Worm (Caenorhabditis elegans) whole organism, L1 larva: ENCODE measurements around the gene R03G8.1.

Experiments used
- F16B12.6 ChIP-seq: fragments of 150-350 bp; optimal IDR thresholded peaks from 2 replicates; lab custom pipeline; 2014; ENCODE audit warnings: missing biosample characterization, missing genetic modification characterization
- Y116A8C.19 ChIP-seq: sonication (generic microtip); optimal IDR thresholded peaks from 2 replicates; lab custom pipeline; 2016; ENCODE audit warnings: missing compliant biosample characterization, missing genetic modification characterization, borderline replicate concordance
- alr-1 ChIP-seq: fragments of 200-800 bp; sonication (Bioruptor generic); optimal IDR thresholded peaks from 2 replicates; lab custom pipeline; 2018; ENCODE audit warnings: borderline replicate concordance, mild to moderate bottlenecking, missing genetic modification characterization, missing compliant biosample characterization
- ama-1 ChIP-seq: fragments of 150-350 bp; optimal IDR thresholded peaks from 2 replicates; lab custom pipeline; 2014
- blmp-1 ChIP-seq: fragments of 150-350 bp; optimal IDR thresholded peaks from 2 replicates; lab custom pipeline; 2014; ENCODE audit warnings: missing biosample characterization, missing genetic modification characterization
- ceh-63 ChIP-seq: fragments of 200-800 bp; sonication (Bioruptor generic); optimal IDR thresholded peaks from 2 replicates; lab custom pipeline; 2018; ENCODE audit warnings: mild to moderate bottlenecking, missing genetic modification characterization, missing compliant biosample characterization
- ces-1 ChIP-seq: fragments of 150-350 bp; optimal IDR thresholded peaks from 2 replicates; lab custom pipeline; 2014; ENCODE audit warnings: missing biosample characterization, missing genetic modification reagents, missing genetic modification characterization
- dpl-1 ChIP-seq, 3 experiments: fragments of 150-350 bp in 2 of 3; sonication (generic microtip) in 1 of 3; optimal IDR thresholded peaks; 2 replicates each; lab custom pipeline; 2014 to 2017; ENCODE audit warnings: missing biosample characterization in 3 of 3, missing genetic modification characterization in 3 of 3, missing genetic modification reagents in 3 of 3
- dsc-1 ChIP-seq: sonication (generic microtip); optimal IDR thresholded peaks from 2 replicates; lab custom pipeline; 2016; ENCODE audit warnings: mild to moderate bottlenecking, missing genetic modification characterization, missing compliant biosample characterization
- efl-1 ChIP-seq, 4 experiments: fragments of 150-350 bp; optimal IDR thresholded peaks in 3 of 4; peaks in 1 of 4; 1 replicate in 1 of 4; 2 replicates in 3 of 4; lab custom pipeline; 2014; ENCODE audit warnings: missing biosample characterization in 2 of 4, missing genetic modification characterization in 2 of 4, missing genetic modification reagents in 2 of 4
- efl-3 ChIP-seq: fragments of 200-800 bp; sonication (Bioruptor generic); optimal IDR thresholded peaks from 2 replicates; lab custom pipeline; 2018; ENCODE audit warnings: mild to moderate bottlenecking, missing genetic modification characterization, missing compliant biosample characterization
- egl-13 ChIP-seq: sonication (generic microtip); optimal IDR thresholded peaks from 2 replicates; lab custom pipeline; 2016; ENCODE audit warnings: missing genotype, missing genetic modification reagents, missing genetic modification characterization, missing compliant biosample characterization
- elt-2 ChIP-seq: sonication (generic microtip); optimal IDR thresholded peaks from 2 replicates; lab custom pipeline; 2016; ENCODE audit warnings: missing genetic modification characterization, mild to moderate bottlenecking, inconsistent platforms, missing compliant biosample characterization, missing genetic modification reagents
- elt-3 ChIP-seq, 6 experiments: fragments of 150-350 bp in 1 of 6; sonication (generic microtip); optimal IDR thresholded peaks; 2 replicates each; lab custom pipeline; 2017 to 2018; ENCODE audit warnings: missing biosample characterization in 6 of 6, missing genetic modification characterization in 6 of 6, inconsistent platforms in 1 of 6
- grh-1 ChIP-seq: fragments of 200-800 bp; sonication (Bioruptor generic); IDR thresholded peaks from 2 replicates; pipeline ENCODE4 v1.3.6; 2022; ENCODE audit warnings: missing genetic modification reagents, missing genetic modification characterization, missing compliant biosample characterization
- hlh-4 ChIP-seq: sonication (generic microtip); optimal IDR thresholded peaks from 2 replicates; lab custom pipeline; 2016; ENCODE audit warnings: mild to moderate bottlenecking, missing genetic modification characterization, missing compliant biosample characterization
- hpl-2 ChIP-seq: fragments of 150-350 bp; optimal IDR thresholded peaks from 2 replicates; lab custom pipeline; 2014; ENCODE audit warnings: missing biosample characterization, missing genetic modification reagents, missing genetic modification characterization
- jun-1 ChIP-seq: fragments of 150-350 bp; optimal IDR thresholded peaks from 2 replicates; lab custom pipeline; 2014; ENCODE audit warnings: missing biosample characterization, missing genetic modification reagents, missing genetic modification characterization
- lin-13 ChIP-seq: fragments of 150-350 bp; optimal IDR thresholded peaks from 2 replicates; lab custom pipeline; 2014; ENCODE audit warnings: missing biosample characterization, missing genetic modification reagents, missing genetic modification characterization
- lin-14 ChIP-seq: fragments of 200-800 bp; sonication (Bioruptor generic); optimal IDR thresholded peaks from 2 replicates; lab custom pipeline; 2018; ENCODE audit warnings: mild to moderate bottlenecking, missing genetic modification characterization, moderate library complexity, missing compliant biosample characterization
- lin-35 ChIP-seq, 2 experiments: fragments of 150-350 bp; optimal IDR thresholded peaks; 2 replicates each; lab custom pipeline; 2014; ENCODE audit warnings: missing biosample characterization in 2 of 2, missing genetic modification characterization in 2 of 2, missing genetic modification reagents in 2 of 2
- lsy-2 ChIP-seq, 2 experiments: fragments of 150-350 bp; optimal IDR thresholded peaks; 2 replicates each; lab custom pipeline; 2014; ENCODE audit warnings: missing biosample characterization in 2 of 2, missing genetic modification characterization in 2 of 2
- mab-9 ChIP-seq: fragments of 200-800 bp; sonication (Bioruptor generic); IDR thresholded peaks from 2 replicates; pipeline ENCODE4 v1.3.6; 2022; ENCODE audit warnings: missing genetic modification reagents, missing genetic modification characterization, missing compliant biosample characterization
- mef-2 ChIP-seq: fragments of 150-350 bp; optimal IDR thresholded peaks from 2 replicates; lab custom pipeline; 2014; ENCODE audit warnings: missing biosample characterization, missing genetic modification characterization
- nhr-20 ChIP-seq: sonication (generic microtip); optimal IDR thresholded peaks from 2 replicates; lab custom pipeline; 2016; ENCODE audit warnings: mild to moderate bottlenecking, missing genetic modification characterization, missing compliant biosample characterization
- nhr-47 ChIP-seq: sonication (generic microtip); optimal IDR thresholded peaks from 2 replicates; lab custom pipeline; 2016; ENCODE audit warnings: mild to moderate bottlenecking, missing genetic modification characterization, moderate library complexity, missing compliant biosample characterization
- nhr-71 ChIP-seq: sonication (generic microtip); optimal IDR thresholded peaks from 2 replicates; lab custom pipeline; 2016; ENCODE audit warnings: mild to moderate bottlenecking, missing genetic modification characterization, moderate library complexity, missing compliant biosample characterization
- nhr-77 ChIP-seq: fragments of 150-350 bp; optimal IDR thresholded peaks from 2 replicates; lab custom pipeline; 2014; ENCODE audit warnings: missing biosample characterization, missing genetic modification characterization
- nhr-84 ChIP-seq: sonication (generic microtip); optimal IDR thresholded peaks from 2 replicates; lab custom pipeline; 2017; ENCODE audit warnings: missing biosample characterization, missing genetic modification characterization
- nhr-85 ChIP-seq: sonication (generic microtip); peaks from one replicate; lab custom pipeline; 2016; ENCODE audit warnings: missing genetic modification characterization, inconsistent platforms, missing compliant biosample characterization
- nhr-90 ChIP-seq: sonication (generic microtip); optimal IDR thresholded peaks from 2 replicates; lab custom pipeline; 2016; ENCODE audit warnings: mild to moderate bottlenecking, missing genetic modification characterization, missing compliant biosample characterization; ENCODE audit not compliant: poor library complexity
- pqm-1 ChIP-seq: sonication (generic microtip); optimal IDR thresholded peaks from 3 replicates; lab custom pipeline; 2017; ENCODE audit warnings: missing biosample characterization, missing genetic modification characterization
- rnt-1 ChIP-seq: sonication (generic microtip); optimal IDR thresholded peaks from 2 replicates; lab custom pipeline; 2016; ENCODE audit warnings: mild to moderate bottlenecking, missing genetic modification characterization, moderate library complexity, missing compliant biosample characterization
- skn-1 ChIP-seq: fragments of 150-350 bp; optimal IDR thresholded peaks from 2 replicates; lab custom pipeline; 2014; ENCODE audit warnings: missing biosample characterization, missing genetic modification characterization
- snu-23 ChIP-seq: sonication (generic microtip); optimal IDR thresholded peaks from 2 replicates; lab custom pipeline; 2016; ENCODE audit warnings: missing genetic modification characterization, missing compliant biosample characterization
- sptf-1 ChIP-seq: fragments of 150-350 bp; optimal IDR thresholded peaks from 2 replicates; lab custom pipeline; 2014; ENCODE audit warnings: missing biosample characterization, missing genetic modification characterization
- swsn-7 ChIP-seq: sonication (generic microtip); optimal IDR thresholded peaks from 2 replicates; lab custom pipeline; 2016; ENCODE audit warnings: missing genetic modification characterization, missing compliant biosample characterization
- unc-62 ChIP-seq: fragments of 150-350 bp; optimal IDR thresholded peaks from 2 replicates; lab custom pipeline; 2014; ENCODE audit warnings: missing biosample characterization, missing genetic modification reagents, missing genetic modification characterization
- unc-98 ChIP-seq: fragments of 200-800 bp; sonication (Bioruptor generic); IDR thresholded peaks from 2 replicates; pipeline ENCODE4 v1.3.6; 2022; ENCODE audit warnings: missing genetic modification characterization, missing compliant biosample characterization
- xbp-1 ChIP-seq: sonication (generic microtip); optimal IDR thresholded peaks from 2 replicates; lab custom pipeline; 2016; ENCODE audit warnings: missing genetic modification characterization, missing compliant biosample characterization
- zag-1 ChIP-seq: fragments of 150-350 bp; optimal IDR thresholded peaks from 2 replicates; lab custom pipeline; 2014; ENCODE audit warnings: missing biosample characterization, missing genetic modification characterization
- zip-4 ChIP-seq: fragments of 200-800 bp; sonication (Bioruptor generic); optimal IDR thresholded peaks from 2 replicates; lab custom pipeline; 2018; ENCODE audit warnings: mild to moderate bottlenecking, missing genetic modification characterization, moderate library complexity, missing compliant biosample characterization
- ztf-11 ChIP-seq, 2 experiments: sonication (generic microtip); optimal IDR thresholded peaks; 2 replicates each; lab custom pipeline; 2016 to 2017; ENCODE audit warnings: missing genetic modification characterization in 2 of 2, missing biosample characterization in 1 of 2, missing compliant biosample characterization in 1 of 2
- ztf-4 ChIP-seq: fragments of 150-350 bp; optimal IDR thresholded peaks from 2 replicates; lab custom pipeline; 2014; ENCODE audit warnings: missing biosample characterization, missing genetic modification characterization

R03G8.1 gene

ce11 chrX:13115694-13116093 lies 31.3 kb downstream of the R03G8.1 start:
- TF ChIP-seq hlh-4 = no peak
- 0 out of 2 replicates have a peak, but pooled peaks have one; percentile 14 for TF ChIP-seq grh-1 (GFP tag; lab: Robert Waterston, UW)
- peak; percentile 57 for TF ChIP-seq nhr-85 (tag; lab: Kevin White, UChicago)
- no peak for TF ChIP-seq efl-1 (optimal IDR thresholded peaks at IDR 0.05; lab: Kevin White, UChicago)
- peak in 1 of 2 experiments; percentile 74 for TF ChIP-seq efl-1 (GFP tag; optimal IDR thresholded peaks at IDR 0.05 in 1 of 2; lab: Kevin White, UChicago)

ce11 chrX:13116380-13116779 lies 32.0 kb downstream of the R03G8.1 start:
- TF ChIP-seq skn-1 (no peak), zag-1 (tag; lab: Kevin White, UChicago) (no peak), lin-35 (GFP tag; optimal IDR thresholded peaks at IDR 0.05; lab: Kevin White, UChicago) (peak in 1 of 2 experiments; percentile 1), ama-1 (lab: Kevin White, UChicago) (peak; percentile 59), nhr-90 (tag; lab: Kevin White, UChicago) (peak; percentile 50), efl-1 (optimal IDR thresholded peaks at IDR 0.05; lab: Kevin White, UChicago) (no peak), efl-1 (GFP tag; optimal IDR thresholded peaks at IDR 0.05 in 1 of 2; lab: Kevin White, UChicago) (peak in 1 of 2 experiments; percentile 30)

ce11 chrX:13119900-13120299 lies 35.5 kb downstream of the R03G8.1 start:
- TF ChIP-seq rnt-1 (tag; lab: Kevin White, UChicago) (peak; percentile 20), nhr-47 (no peak), nhr-84 (tag; lab: Kevin White, UChicago) (no peak), blmp-1 (peak; percentile 42), grh-1 (GFP tag; lab: Robert Waterston, UW) (peak; percentile 20; the same call in 1 of the 2 replicates), sptf-1 (no peak), nhr-77 (tag; lab: Kevin White, UChicago) (no peak), dpl-1 (GFP tag; optimal IDR thresholded peaks at IDR 0.05; lab: Kevin White, UChicago) (no peak), ztf-4 (tag; lab: Kevin White, UChicago) (no peak), egl-13 (tag; lab: Kevin White, UChicago) (no peak), efl-1 (optimal IDR thresholded peaks at IDR 0.05; lab: Kevin White, UChicago) (no peak), efl-1 (GFP tag; optimal IDR thresholded peaks at IDR 0.05 in 1 of 2; lab: Kevin White, UChicago) (peak in 1 of 2 experiments; percentile 35), pqm-1 (tag; lab: Kevin White, UChicago) (no peak), xbp-1 (tag; lab: Kevin White, UChicago) (no peak), unc-62 (no peak), zip-4 (GFP tag; lab: Kevin White, UChicago) (no peak), lin-35 (GFP tag; optimal IDR thresholded peaks at IDR 0.05; lab: Kevin White, UChicago) (peak in 1 of 2 experiments; percentile 2), lin-13 (no peak), nhr-71 (tag; lab: Kevin White, UChicago) (peak; percentile 56), Y116A8C.19 (no peak), dsc-1 (tag; lab: Kevin White, UChicago) (no peak), mef-2 (tag; lab: Kevin White, UChicago) (no peak), unc-98 (GFP tag; lab: Robert Waterston, UW) (no peak), F16B12.6 (tag; lab: Kevin White, UChicago) (no peak), ztf-11 (tag; optimal IDR thresholded peaks at IDR 0.05; lab: Kevin White, UChicago) (no peak), lsy-2 (tag; optimal IDR thresholded peaks at IDR 0.05; lab: Kevin White, UChicago) (peak in 1 of 2 experiments; percentile 23), hpl-2 (GFP tag; lab: Kevin White, UChicago) (no peak), nhr-90 (tag; lab: Kevin White, UChicago) (peak; percentile 15), ces-1 (GFP tag; lab: Kevin White, UChicago) (no peak), elt-3 (tag; optimal IDR thresholded peaks at IDR 0.05; lab: Kevin White, UChicago) (peak in 1 of 6 experiments; percentile 21), elt-2 (tag; lab: Kevin White, UChicago) (no peak), efl-3 (GFP tag; lab: Kevin White, UChicago) (no peak), ceh-63 (no peak), jun-1 (tag; lab: Kevin White, UChicago) (no peak), nhr-20 (tag; lab: Kevin White, UChicago) (peak; percentile 56), swsn-7 (no peak), snu-23 (peak; percentile 51), lin-14 (GFP tag; lab: Kevin White, UChicago) (peak; percentile 55), mab-9 (GFP tag; lab: Robert Waterston, UW) (no peak), alr-1 (no peak), nhr-85 (tag; lab: Kevin White, UChicago) (peak; percentile 95)
